Worm (Caenorhabditis elegans): ENCODE measurements around the gene vha-4.

vha-4 gene

ce11 chrII:7887295-7887694 is 8.2 kb upstream of the vha-4 start (continued):
- no peak for TF ChIP-seq C04F5.9 (tag; optimal IDR thresholded peaks at IDR 0.05)
- peak in 1 of 2 experiments; percentile 38 for TF ChIP-seq lin-35 (GFP tag; optimal IDR thresholded peaks at IDR 0.05)
- TF ChIP-seq nhr-237 (tag; optimal IDR thresholded peaks at IDR 0.05) = peak; percentile 25
- TF ChIP-seq unc-130 (tag; optimal IDR thresholded peaks at IDR 0.05) = no peak
- TF ChIP-seq vab-15 (tag; optimal IDR thresholded peaks at IDR 0.05) = no peak
- TF ChIP-seq mef-2 (tag; optimal IDR thresholded peaks at IDR 0.05) = no peak
- peak; percentile 28 for TF ChIP-seq snpc-4 (tag; optimal IDR thresholded peaks at IDR 0.05)
- TF ChIP-seq ceh-8 (GFP tag; optimal IDR thresholded peaks at IDR 0.05) = no peak
- peak; percentile 16 for TF ChIP-seq dsc-1 (tag; optimal IDR thresholded peaks at IDR 0.05)
- no peak for TF ChIP-seq aly-2 (tag; optimal IDR thresholded peaks at IDR 0.05)
- peak in 2 of 3 experiments; percentile 9 to 63 for TF ChIP-seq ceh-82 (tag; optimal IDR thresholded peaks at IDR 0.05)

- TF ChIP-seq jun-1 (tag; optimal IDR thresholded peaks at IDR 0.05) (no peak), tbx-2 (tag; optimal IDR thresholded peaks at IDR 0.05) (no peak), fkh-10 (GFP tag; optimal IDR thresholded peaks at IDR 0.05) (peak; percentile 29), C34B4.2 (tag; optimal IDR thresholded peaks at IDR 0.05) (no peak), lin-35 (GFP tag; optimal IDR thresholded peaks at IDR 0.05) (peak in 1 of 2 experiments; percentile 16), xbp-1 (tag; optimal IDR thresholded peaks at IDR 0.05) (no peak), nhr-71 (tag; optimal IDR thresholded peaks at IDR 0.05) (peak; percentile 6), unc-62 (GFP tag; optimal IDR thresholded peaks at IDR 0.05) (no peak), mef-2 (tag; optimal IDR thresholded peaks at IDR 0.05) (no peak), unc-130 (tag; optimal IDR thresholded peaks at IDR 0.05) (no peak), lin-14 (GFP tag; optimal IDR thresholded peaks at IDR 0.05) (peak; percentile 78), fkh-8 (tag; optimal IDR thresholded peaks at IDR 0.05) (peak; percentile 8), nhr-90 (tag; optimal IDR thresholded peaks at IDR 0.05; ENCODE audit: poor library complexity) (no peak), lsy-2 (tag; optimal IDR thresholded peaks at IDR 0.05) (peak; percentile 6 to 37), ceh-82 (tag; optimal IDR thresholded peaks at IDR 0.05) (peak; percentile 12 to 68 (median 22)), ztf-11 (tag; optimal IDR thresholded peaks at IDR 0.05) (no peak), efl-1 (optimal IDR thresholded peaks at IDR 0.05) (peak; percentile 2 to 3), efl-1 (GFP tag; optimal IDR thresholded peaks at IDR 0.05 in 1 of 2) (no peak), F16B12.6 (tag; optimal IDR thresholded peaks at IDR 0.05) (peak; percentile 14), efl-3 (GFP tag; optimal IDR thresholded peaks at IDR 0.05) (no peak), snu-23 (GFP tag; optimal IDR thresholded peaks at IDR 0.05) (no peak), fkh-4 (tag; optimal IDR thresholded peaks at IDR 0.05; ENCODE audit: borderline replicate concordance) (no peak), ama-1 (optimal IDR thresholded peaks at IDR 0.05) (no peak), snpc-4 (tag; optimal IDR thresholded peaks at IDR 0.05) (no peak)
Measured at ce11 chrII:7884898-7885297, 5.8 kb upstream of the vha-4 start.

- TF ChIP-seq ets-5 (GFP tag; IDR thresholded peaks at IDR 0.05) = no peak
- peak in 1 of 2 experiments; percentile 46 for TF ChIP-seq lsy-2 (tag; optimal IDR thresholded peaks at IDR 0.05)
Measured at ce11 chrII:7880373-7880862, 1.3 kb upstream of the vha-4 start, which contains the start of gene perm-1. perm-1 (plus strand) TSS chrII:7880812.

- TF ChIP-seq nhr-71 (tag; optimal IDR thresholded peaks at IDR 0.05) (peak; percentile 41), vab-15 (tag; optimal IDR thresholded peaks at IDR 0.05) (no peak), unc-62 (GFP tag; optimal IDR thresholded peaks at IDR 0.05) (no peak), lir-3 (tag; optimal IDR thresholded peaks at IDR 0.05; ENCODE audit: poor library complexity) (no peak), efl-1 (optimal IDR thresholded peaks at IDR 0.05) (no peak), efl-1 (GFP tag; optimal IDR thresholded peaks at IDR 0.05 in 1 of 2) (peak in 1 of 2 experiments; percentile 86), snu-23 (GFP tag; optimal IDR thresholded peaks at IDR 0.05) (peak; percentile 2)
Measured at ce11 chrII:7877744-7878468, 1.2 kb downstream of the vha-4 start, which contains the start of gene T01H3.2. T01H3.2 (minus strand) TSS chrII:7877994.
